Worm (Caenorhabditis elegans): ENCODE measurements around the gene cest-12.

ce11 chrIII:12123427-12123826, 16.1 kb upstream of the cest-12 start:
- no peak for TF ChIP-seq F57A8.1 (GFP tag; optimal IDR thresholded peaks at IDR 0.05)
- no peak for TF ChIP-seq F23B12.7 (tag; optimal IDR thresholded peaks at IDR 0.05; ENCODE audit: insufficient read depth)
- TF ChIP-seq hmg-1.2 (GFP tag; IDR thresholded peaks at IDR 0.05): no peak
- no peak for TF ChIP-seq dpl-1 (GFP tag; optimal IDR thresholded peaks at IDR 0.05)
- no peak for TF ChIP-seq F33H1.4 (GFP tag; IDR thresholded peaks at IDR 0.05)
- no peak for TF ChIP-seq snpc-1.1 (tag; optimal IDR thresholded peaks at IDR 0.05; ENCODE audit: insufficient read depth)
- TF ChIP-seq somi-1 (GFP tag; optimal IDR thresholded peaks at IDR 0.05): no peak
- TF ChIP-seq aptf-3 (GFP tag; IDR thresholded peaks at IDR 0.05): no peak
- TF ChIP-seq bed-1 (GFP tag; IDR thresholded peaks at IDR 0.05): no peak
- TF ChIP-seq tbp1 (GFP tag; optimal IDR thresholded peaks at IDR 0.05): no peak
- no peak for TF ChIP-seq Y53F4B.3 (GFP tag; IDR thresholded peaks at IDR 0.05)
- no peak for TF ChIP-seq K12H6.12 (tag; optimal IDR thresholded peaks at IDR 0.05)
- no peak for TF ChIP-seq ztf-6 (GFP tag; IDR thresholded peaks at IDR 0.05)
- no peak for TF ChIP-seq die-1 (tag; optimal IDR thresholded peaks at IDR 0.05)

All from whole organism, young adult.